Fruit fly (Drosophila melanogaster): ENCODE results near the gene CG13014.

CG13014 gene

dm6 chrX:16552567-16552966 is 35.1 kb upstream of the CG13014 start (continued):
- peak; percentile 74 for TF ChIP-seq ems (GFP tag; optimal IDR thresholded peaks at IDR 0.05)
- peak; percentile 81 for TF ChIP-seq CG12659 (GFP tag; optimal IDR thresholded peaks at IDR 0.05)
- peak; percentile 8 for TF ChIP-seq Atf3 (GFP tag; optimal IDR thresholded peaks at IDR 0.05)
- peak; percentile 72 for TF ChIP-seq run (tag; optimal IDR thresholded peaks at IDR 0.05)
- peak; percentile 8 for TF ChIP-seq gcm2 (GFP tag; optimal IDR thresholded peaks at IDR 0.05)
- TF ChIP-seq sqz (GFP tag; optimal IDR thresholded peaks at IDR 0.05) = peak; percentile 59
- 0 out of 3 replicates have a peak, but pooled peaks have one; percentile 27 for TF ChIP-seq C15 (GFP tag; IDR thresholded peaks at IDR 0.05)
- peak; percentile 86 for TF ChIP-seq caup (GFP tag; optimal IDR thresholded peaks at IDR 0.05; ENCODE audit: severe bottlenecking)
- no peak for TF ChIP-seq CG17912 (GFP tag; optimal IDR thresholded peaks at IDR 0.05)
- no peak for TF ChIP-seq toy (GFP tag; IDR thresholded peaks at IDR 0.05)
- TF ChIP-seq CG17385 (GFP tag; optimal IDR thresholded peaks at IDR 0.05) = no peak
- no peak for TF ChIP-seq CG8478 (optimal IDR thresholded peaks at IDR 0.05)
- TF ChIP-seq CG8089 (GFP tag; optimal IDR thresholded peaks at IDR 0.05) = peak; percentile 23
- TF ChIP-seq lbe (GFP tag; optimal IDR thresholded peaks at IDR 0.05) = peak; percentile 73
- TF ChIP-seq zfh1 (GFP tag; IDR thresholded peaks at IDR 0.05) = peak; percentile 82
- TF ChIP-seq org-1 (GFP tag; optimal IDR thresholded peaks at IDR 0.05) = peak; percentile 74
- TF ChIP-seq klu (GFP tag; IDR thresholded peaks at IDR 0.05) = no peak
- peak; percentile 47 for TF ChIP-seq CG5180 (GFP tag; optimal IDR thresholded peaks at IDR 0.05)
- peak; percentile 84 for TF ChIP-seq Rfx (GFP tag; IDR thresholded peaks at IDR 0.05)
- TF ChIP-seq sima (GFP tag; optimal IDR thresholded peaks at IDR 0.05) = no peak
- peak; percentile 81 for TF ChIP-seq E2f1 (GFP tag; IDR thresholded peaks at IDR 0.05)
- peak; percentile 47 for TF ChIP-seq pnt (GFP tag; optimal IDR thresholded peaks at IDR 0.05)
- TF ChIP-seq repo (GFP tag; optimal IDR thresholded peaks at IDR 0.05) = no peak
- peak; percentile 71 for TF ChIP-seq CG12769 (tag; optimal IDR thresholded peaks at IDR 0.05)
- peak; percentile 87 for TF ChIP-seq CG12391 (tag; optimal IDR thresholded peaks at IDR 0.05)
- peak; percentile 55 for TF ChIP-seq wek (GFP tag; optimal IDR thresholded peaks at IDR 0.05)
- no peak for TF ChIP-seq CG10543 (GFP tag; optimal IDR thresholded peaks at IDR 0.05)
- no peak; the same call in 1 of the 2 replicates for TF ChIP-seq Oaz (GFP tag; IDR thresholded peaks at IDR 0.05)
- peak; percentile 80 for TF ChIP-seq CG2875 (GFP tag; optimal IDR thresholded peaks at IDR 0.05)
- TF ChIP-seq CG2199 (GFP tag; IDR thresholded peaks at IDR 0.05) = no peak
- peak; percentile 66 for TF ChIP-seq trem (tag; optimal IDR thresholded peaks at IDR 0.05)
- no peak for TF ChIP-seq Dip2 (GFP tag; IDR thresholded peaks at IDR 0.05)
- no peak for TF ChIP-seq Sry-β (GFP tag; optimal IDR thresholded peaks at IDR 0.05)
- no peak for TF ChIP-seq CG9215 (GFP tag; IDR thresholded peaks at IDR 0.05)
- TF ChIP-seq CG2116 (GFP tag; optimal IDR thresholded peaks at IDR 0.05) = peak; percentile 51
- peak; percentile 87 for TF ChIP-seq CG30403 (GFP tag; optimal IDR thresholded peaks at IDR 0.05)
- TF ChIP-seq lilli (GFP tag; optimal IDR thresholded peaks at IDR 0.05) = peak; percentile 80
- peak; percentile 40 for TF ChIP-seq fu2 (GFP tag; optimal IDR thresholded peaks at IDR 0.05)
- peak; percentile 75 for TF ChIP-seq CG30431 (GFP tag; optimal IDR thresholded peaks at IDR 0.05)
- peak; percentile 83 for TF ChIP-seq nmo (GFP tag; optimal IDR thresholded peaks at IDR 0.05)
- TF ChIP-seq eve (GFP tag; optimal IDR thresholded peaks at IDR 0.05) = peak in 1 of 2 experiments; percentile 85
- peak; percentile 25 for TF ChIP-seq CG13894 (tag; optimal IDR thresholded peaks at IDR 0.05)
- no peak for TF ChIP-seq Lim3 (GFP tag; IDR thresholded peaks at IDR 0.05)
- peak; percentile 80 for TF ChIP-seq nau (GFP tag; optimal IDR thresholded peaks at IDR 0.05)
- TF ChIP-seq zf30C (GFP tag; optimal IDR thresholded peaks at IDR 0.05) = peak; percentile 89
- peak; percentile 52 for TF ChIP-seq CG15696 (tag; optimal IDR thresholded peaks at IDR 0.05)
- TF ChIP-seq Dref (GFP tag; IDR thresholded peaks at IDR 0.05) = peak; percentile 50
- TF ChIP-seq Gsc (GFP tag; IDR thresholded peaks at IDR 0.05) = no peak
- peak; percentile 84 for TF ChIP-seq BtbVII (GFP tag; optimal IDR thresholded peaks at IDR 0.05)
- TF ChIP-seq lola (GFP tag; optimal IDR thresholded peaks at IDR 0.05) = peak in 1 of 3 experiments; percentile 71
- peak; percentile 81 for TF ChIP-seq CG1529 (GFP tag; optimal IDR thresholded peaks at IDR 0.05)
- TF ChIP-seq CG8765 (GFP tag; IDR thresholded peaks at IDR 0.05) = no peak

Data from whole organism, embryonic.